Worm (Caenorhabditis elegans): ENCODE data around the gene nep-10.

nep-10 gene

DNA sequence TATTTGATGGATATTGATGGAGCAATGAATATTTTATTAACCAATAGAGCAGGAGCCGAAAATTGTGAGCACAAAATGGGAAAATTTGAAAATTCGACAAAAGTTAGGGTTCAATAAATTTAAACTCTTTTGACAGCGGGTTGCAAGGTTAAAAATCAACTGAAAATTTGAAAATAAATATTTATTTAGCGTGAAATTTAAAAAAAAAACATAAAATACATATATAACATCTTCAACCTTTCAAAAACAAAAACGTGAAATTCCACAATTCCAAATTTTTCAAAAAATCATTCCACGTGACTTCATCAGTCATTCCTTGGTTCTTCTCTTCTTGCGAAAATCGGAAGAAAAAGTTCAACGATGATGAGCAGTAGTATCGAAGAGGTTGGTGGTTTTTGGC lies 26.6 kb upstream of the nep-10 start, which contains the start of gene C16C8.18:
Gene C16C8.18, plus strand, starts transcription at position 301 of the 400 bp plus-strand sequence.
- TF ChIP-seq unc-39 (tag; optimal IDR thresholded peaks at IDR 0.05) (no peak), ztf-4 (tag; optimal IDR thresholded peaks at IDR 0.05) (no peak), ceh-16 (tag; optimal IDR thresholded peaks at IDR 0.05) (no peak), ceh-82 (tag; optimal IDR thresholded peaks at IDR 0.05) (no peak), daf-12 (tag; optimal IDR thresholded peaks at IDR 0.05) (no peak), nhr-67 (tag; optimal IDR thresholded peaks at IDR 0.05) (no peak), fkh-10 (GFP tag; optimal IDR thresholded peaks at IDR 0.05) (no peak), nhr-25 (tag; optimal IDR thresholded peaks at IDR 0.05) (no peak), ZK546.5 (tag; optimal IDR thresholded peaks at IDR 0.05) (no peak), ceh-9 (tag; optimal IDR thresholded peaks at IDR 0.05) (no peak), hmg-11 (tag; optimal IDR thresholded peaks at IDR 0.05) (no peak), ceh-28 (tag; optimal IDR thresholded peaks at IDR 0.05) (no peak), jun-1 (tag; optimal IDR thresholded peaks at IDR 0.05) (no peak), nhr-12 (tag; optimal IDR thresholded peaks at IDR 0.05) (no peak), skn-1 (tag; optimal IDR thresholded peaks at IDR 0.05) (no peak), nhr-11 (tag; optimal IDR thresholded peaks at IDR 0.05) (no peak), nhr-76 (tag; optimal IDR thresholded peaks at IDR 0.05) (no peak), eor-1 (tag; optimal IDR thresholded peaks at IDR 0.05) (no peak), pqm-1 (tag; optimal IDR thresholded peaks at IDR 0.05) (no peak), lin-15B (tag; optimal IDR thresholded peaks at IDR 0.05) (no peak)

- TF ChIP-seq aly-2 (tag; optimal IDR thresholded peaks at IDR 0.05): no peak
- peak; percentile 19 for TF ChIP-seq snpc-4 (tag; optimal IDR thresholded peaks at IDR 0.05)
- TF ChIP-seq ztf-11 (tag; optimal IDR thresholded peaks at IDR 0.05): no peak
- no peak for TF ChIP-seq pha-4 (tag; optimal IDR thresholded peaks at IDR 0.05)
- peak; percentile 60 for TF ChIP-seq nfya-1 (tag; optimal IDR thresholded peaks at IDR 0.05; ENCODE audit: insufficient read depth)
- TF ChIP-seq skn-1 (tag; optimal IDR thresholded peaks at IDR 0.05): no peak
- no peak for TF ChIP-seq lsy-12 (tag; optimal IDR thresholded peaks at IDR 0.05)
- no peak for TF ChIP-seq mml-1 (tag; optimal IDR thresholded peaks at IDR 0.05)
- peak; percentile 3 for TF ChIP-seq fkh-10 (GFP tag; optimal IDR thresholded peaks at IDR 0.05)
- no peak for TF ChIP-seq R02D3.7 (tag; optimal IDR thresholded peaks at IDR 0.05)
- TF ChIP-seq lin-39 (tag; optimal IDR thresholded peaks at IDR 0.05): peak; percentile 72
- TF ChIP-seq hmg-11 (tag; optimal IDR thresholded peaks at IDR 0.05): peak; percentile 66
- peak; percentile 20 for TF ChIP-seq sea-2 (GFP tag; optimal IDR thresholded peaks at IDR 0.05)
- TF ChIP-seq nhr-23 (tag; optimal IDR thresholded peaks at IDR 0.05): no peak
Observed at ce11 chrII:3428158-3428704, 25.5 kb upstream of the nep-10 start.

DNA sequence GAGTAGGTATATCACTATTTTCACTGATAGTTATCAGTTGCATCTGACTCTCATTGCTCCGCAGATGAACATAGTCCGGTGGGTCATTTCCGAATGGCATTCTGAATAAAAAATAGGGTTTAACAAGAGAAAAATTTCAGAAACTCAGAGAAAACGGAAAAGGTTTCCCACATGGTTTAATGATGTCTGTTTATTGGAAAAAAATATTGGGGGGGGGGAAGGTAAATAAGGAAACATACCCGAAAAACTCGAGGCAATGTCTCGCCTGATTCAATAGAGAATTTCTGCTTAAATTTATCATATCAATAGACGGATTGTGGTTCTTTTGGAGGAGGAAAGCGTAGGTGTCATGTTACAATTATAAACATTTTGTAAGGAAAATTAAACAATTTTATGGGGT lies 22.7 kb upstream of the nep-10 start, which contains the start of gene nep-11:
Gene nep-11, minus strand, starts transcription at position 101 of the 400 bp plus-strand sequence.
- no peak for TF ChIP-seq pha-4 (tag; optimal IDR thresholded peaks at IDR 0.05)

- TF ChIP-seq jun-1 (tag; optimal IDR thresholded peaks at IDR 0.05): no peak
- TF ChIP-seq unc-39 (tag; optimal IDR thresholded peaks at IDR 0.05): no peak
- no peak for TF ChIP-seq nhr-25 (tag; optimal IDR thresholded peaks at IDR 0.05)
- TF ChIP-seq pha-4 (tag; optimal IDR thresholded peaks at IDR 0.05): no peak
Observed at ce11 chrII:3422938-3423337, 20.2 kb upstream of the nep-10 start.

DNA sequence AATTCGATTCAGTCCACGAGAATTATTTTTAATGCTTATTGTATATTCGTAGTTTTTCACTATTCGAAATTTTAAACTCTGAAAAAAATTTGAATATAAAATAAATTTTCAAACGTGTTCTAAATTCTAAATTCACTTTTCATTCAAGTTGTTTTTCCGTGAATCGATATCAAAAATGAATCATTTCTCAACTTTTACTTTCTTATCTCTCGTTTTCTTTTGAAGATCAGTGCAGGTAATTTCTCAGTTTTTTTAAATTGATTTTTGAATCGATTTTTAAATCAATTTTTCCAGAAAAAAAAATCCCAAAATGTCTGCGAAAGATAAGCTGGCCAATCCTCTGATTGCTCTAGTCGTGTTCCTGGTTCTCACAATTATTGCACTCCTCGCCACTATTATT lies 13.8 kb upstream of the nep-10 start, which contains the start of gene nep-6:
Gene nep-6, plus strand, starts transcription at position 301 of the 400 bp plus-strand sequence.
- TF ChIP-seq nhr-76 (tag; optimal IDR thresholded peaks at IDR 0.05) (no peak), fkh-2 (tag; optimal IDR thresholded peaks at IDR 0.05) (no peak), pqm-1 (tag; optimal IDR thresholded peaks at IDR 0.05) (no peak), elt-1 (tag; optimal IDR thresholded peaks at IDR 0.05) (no peak)

ce11 chrII:3414383-3414910 lies 11.7 kb upstream of the nep-10 start, which contains the start of the genes F18A12.7 and F18A12.2:
TSS of gene F18A12.7 (minus strand) at chrII:3414483.
TSS of gene F18A12.2 (plus strand) at chrII:3414860.
- TF ChIP-seq zag-1 (tag; optimal IDR thresholded peaks at IDR 0.05): no peak
- no peak for TF ChIP-seq ceh-16 (tag; optimal IDR thresholded peaks at IDR 0.05)
- no peak for TF ChIP-seq mdl-1 (tag; optimal IDR thresholded peaks at IDR 0.05)
- TF ChIP-seq nhr-25 (tag; optimal IDR thresholded peaks at IDR 0.05): no peak
- TF ChIP-seq sea-2 (GFP tag; optimal IDR thresholded peaks at IDR 0.05): no peak
- no peak for TF ChIP-seq lin-39 (tag; optimal IDR thresholded peaks at IDR 0.05)
- no peak for TF ChIP-seq nhr-237 (tag; optimal IDR thresholded peaks at IDR 0.05)
- no peak for TF ChIP-seq pha-4 (tag; optimal IDR thresholded peaks at IDR 0.05)
- no peak for TF ChIP-seq nhr-76 (tag; optimal IDR thresholded peaks at IDR 0.05)
- no peak for TF ChIP-seq egl-27 (tag; optimal IDR thresholded peaks at IDR 0.05)
- TF ChIP-seq daf-12 (tag; optimal IDR thresholded peaks at IDR 0.05): no peak
- TF ChIP-seq nhr-67 (tag; optimal IDR thresholded peaks at IDR 0.05): no peak
- no peak for TF ChIP-seq nhr-77 (tag; optimal IDR thresholded peaks at IDR 0.05)
- TF ChIP-seq nhr-28 (tag; optimal IDR thresholded peaks at IDR 0.05): no peak
- TF ChIP-seq unc-62 (GFP tag; optimal IDR thresholded peaks at IDR 0.05): no peak
- TF ChIP-seq fkh-2 (tag; optimal IDR thresholded peaks at IDR 0.05): no peak
- no peak for TF ChIP-seq nhr-43 (tag; optimal IDR thresholded peaks at IDR 0.05; ENCODE audit: poor library complexity, severe bottlenecking)
- no peak for TF ChIP-seq nhr-12 (tag; optimal IDR thresholded peaks at IDR 0.05)
